Fruit fly (Drosophila melanogaster) whole organism, larva: ENCODE data around the gene CG15011.
A peak's percentile ranks its signal among the peaks of the same experiment; 100 is the strongest.

Experiments used
- noc ChIP-seq: fragments of 200-800 bp; sonication (Bioruptor generic); optimal IDR thresholded peaks from 3 replicates; lab custom pipeline; 2019; ENCODE audit warnings: missing biosample characterization, mild to moderate bottlenecking, missing genetic modification characterization, moderate library complexity

The CG15011 gene

dm6 chr3L:4259102-4259558, at the start of gene CG15011, which contains the start of gene CG1309:
Gene CG15011, minus strand, starts transcription at chr3L:4259152.
Gene CG1309, plus strand, starts transcription at chr3L:4259430.
- peak; percentile 87 for TF ChIP-seq noc (tag; lab: Kevin White, UChicago)

- TF ChIP-seq noc (tag; lab: Kevin White, UChicago) = no peak
Observed at dm6 chr3L:4307691-4308383, 48.9 kb upstream of the CG15011 start, which contains the start of gene dyl. Gene dyl, minus strand, starts transcription at chr3L:4307718.

dm6 chr3L:4304244-4304959, 45.5 kb upstream of the CG15011 start:
- no peak for TF ChIP-seq noc (tag; lab: Kevin White, UChicago)

- TF ChIP-seq noc (tag; lab: Kevin White, UChicago) = no peak
Observed at dm6 chr3L:4302088-4302487, 43.1 kb upstream of the CG15011 start.

dm6 chr3L:4296760-4297159, 37.8 kb upstream of the CG15011 start:
- no peak for TF ChIP-seq noc (tag; lab: Kevin White, UChicago)

- peak; percentile 28 for TF ChIP-seq noc (tag; lab: Kevin White, UChicago)
Observed at dm6 chr3L:4293711-4294110, 34.8 kb upstream of the CG15011 start.

- TF ChIP-seq noc (tag; lab: Kevin White, UChicago) = no peak
Observed at dm6 chr3L:4293304-4293703, 34.4 kb upstream of the CG15011 start.

dm6 chr3L:4292120-4292697, 33.3 kb upstream of the CG15011 start, which contains the start of the genes CG15012 and Fdx2:
Gene CG15012, minus strand, starts transcription at chr3L:4292246.
Gene Fdx2, plus strand, starts transcription at chr3L:4292482.
- peak; percentile 26 for TF ChIP-seq noc (tag; lab: Kevin White, UChicago)

dm6 chr3L:4288591-4289056, 29.7 kb upstream of the CG15011 start, which contains the start of gene Hexo1:
Gene Hexo1, plus strand, starts transcription at chr3L:4288641.
- peak; percentile 75 for TF ChIP-seq noc (tag; lab: Kevin White, UChicago)

dm6 chr3L:4286784-4287183, 27.8 kb upstream of the CG15011 start, which contains the start of gene TfIIEbeta:
Gene TfIIEbeta, plus strand, starts transcription at chr3L:4287038.
- no peak for TF ChIP-seq noc (tag; lab: Kevin White, UChicago)

dm6 chr3L:4283428-4284089, 24.6 kb upstream of the CG15011 start, which contains the start of the genes srw and CG1316:
Gene srw, minus strand, starts transcription at chr3L:4283478.
Gene CG1316, plus strand, starts transcription at chr3L:4283851.
- no peak for TF ChIP-seq noc (tag; lab: Kevin White, UChicago)

- no peak for TF ChIP-seq noc (tag; lab: Kevin White, UChicago)
Observed at dm6 chr3L:4282627-4283026, 23.7 kb upstream of the CG15011 start, which contains the start of gene CG11583. Gene CG11583, minus strand, starts transcription at chr3L:4282817.

dm6 chr3L:4277796-4278195, 18.8 kb upstream of the CG15011 start, which contains the start of gene Ctl1:
Gene Ctl1, plus strand, starts transcription at chr3L:4277962.
- TF ChIP-seq noc (tag; lab: Kevin White, UChicago) = no peak

dm6 chr3L:4272167-4272773, 13.3 kb upstream of the CG15011 start:
- no peak for TF ChIP-seq noc (tag; lab: Kevin White, UChicago)
